Worm (Caenorhabditis elegans) whole organism, midembryonic: ENCODE measurements around the gene ugt-33.

ENCODE experiments used
- T22C8.4 ChIP-seq: fragments of 200-800 bp; sonication (Bioruptor generic); IDR thresholded peaks from 2 replicates; pipeline ENCODE4 v1.3.6; 2022; ENCODE audit warnings: missing genetic modification characterization, missing compliant biosample characterization
- cog-1 ChIP-seq: sonication (generic microtip); optimal IDR thresholded peaks from 2 replicates; lab custom pipeline; 2016; ENCODE audit warnings: missing genetic modification characterization, missing compliant biosample characterization
- flt-1 ChIP-seq: fragments of 200-800 bp; sonication (Bioruptor generic); IDR thresholded peaks from 2 replicates; pipeline ENCODE4 v1.3.6; 2022; ENCODE audit warnings: missing genetic modification characterization, missing compliant biosample characterization
- klf-2 ChIP-seq: fragments of 200-800 bp; sonication (Bioruptor generic); conservative IDR thresholded peaks from 2 replicates; pipeline ENCODE4 v1.3.6; 2022; ENCODE audit warnings: missing genetic modification reagents, missing genetic modification characterization, missing compliant biosample characterization
- med-1 ChIP-seq: sonication (generic microtip); optimal IDR thresholded peaks from 2 replicates; lab custom pipeline; 2017; ENCODE audit warnings: missing genetic modification characterization, mild to moderate bottlenecking, missing compliant biosample characterization, antibody characterized with exemption, missing genetic modification reagents; ENCODE audit not compliant: insufficient read depth
- ref-1 ChIP-seq: fragments of 200-800 bp; sonication (Bioruptor generic); conservative IDR thresholded peaks from 2 replicates; pipeline ENCODE4 v1.3.6; 2022; ENCODE audit warnings: missing genetic modification reagents, missing genetic modification characterization, missing compliant biosample characterization
- tab-1 ChIP-seq: fragments of 200-800 bp; sonication (Bioruptor generic); IDR thresholded peaks from 2 replicates; pipeline ENCODE4 v1.3.6; 2022; ENCODE audit warnings: missing genetic modification characterization, missing compliant biosample characterization
- ztf-23 ChIP-seq: fragments of 200-800 bp; sonication (Bioruptor generic); IDR thresholded peaks from 2 replicates; pipeline ENCODE4 v1.3.6; 2022; ENCODE audit warnings: missing genetic modification reagents, missing genetic modification characterization, missing compliant biosample characterization
- ztf-29 ChIP-seq: fragments of 200-800 bp; sonication (Bioruptor generic); IDR thresholded peaks from 2 replicates; pipeline ENCODE4 v1.3.6; 2022; ENCODE audit warnings: missing genetic modification reagents, missing genetic modification characterization, missing compliant biosample characterization

Gene ugt-33

ce11 chrV:10503011-10503410 is 9.8 kb downstream of the ugt-33 start, which contains the start of gene C35A5.11:
Gene C35A5.11, minus strand, starts transcription at chrV:10503111.
- TF ChIP-seq ref-1 (GFP tag; lab: Robert Waterston, UW) (no peak), klf-2 (GFP tag; lab: Robert Waterston, UW) (no peak), ztf-23 (GFP tag; lab: Robert Waterston, UW) (no peak), tab-1 (no peak), cog-1 (tag; lab: Kevin White, UChicago) (no peak), flt-1 (GFP tag; lab: Robert Waterston, UW) (no peak)

- TF ChIP-seq ztf-29 (no peak), ref-1 (GFP tag; lab: Robert Waterston, UW) (no peak), flt-1 (GFP tag; lab: Robert Waterston, UW) (no peak), T22C8.4 (GFP tag; lab: Robert Waterston, UW) (no peak), klf-2 (GFP tag; lab: Robert Waterston, UW) (no peak), cog-1 (tag; lab: Kevin White, UChicago) (no peak), ztf-23 (GFP tag; lab: Robert Waterston, UW) (no peak), med-1 (no peak), tab-1 (no peak)
These were observed 10.7 kb downstream of the ugt-33 start, which contains the start of gene C35A5.10 for ce11 chrV:10503893-10504292. Gene C35A5.10, plus strand, starts transcription at chrV:10504193.

- no peak for TF ChIP-seq ztf-29
- no peak for TF ChIP-seq T22C8.4 (GFP tag; lab: Robert Waterston, UW)
- no peak for TF ChIP-seq ref-1 (GFP tag; lab: Robert Waterston, UW)
- no peak for TF ChIP-seq med-1
- TF ChIP-seq tab-1 = no peak
These were observed 12.3 kb downstream of the ugt-33 start, which contains the start of gene C35A5.5 for ce11 chrV:10505553-10505952. Gene C35A5.5, plus strand, starts transcription at chrV:10505853.

ce11 chrV:10508855-10509254 is 15.6 kb downstream of the ugt-33 start, which contains the start of gene C35A5.6:
Gene C35A5.6, plus strand, starts transcription at chrV:10509137.
- TF ChIP-seq flt-1 (GFP tag; lab: Robert Waterston, UW) (no peak), med-1 (no peak), klf-2 (GFP tag; lab: Robert Waterston, UW) (no peak), tab-1 (no peak), ztf-29 (no peak), ztf-23 (GFP tag; lab: Robert Waterston, UW) (no peak), ref-1 (GFP tag; lab: Robert Waterston, UW) (no peak), T22C8.4 (GFP tag; lab: Robert Waterston, UW) (no peak), cog-1 (tag; lab: Kevin White, UChicago) (no peak)

ce11 chrV:10514271-10514670 is 21.1 kb downstream of the ugt-33 start, which contains the start of gene dmsr-8:
Gene dmsr-8, minus strand, starts transcription at chrV:10514371.
- TF ChIP-seq ztf-23 (GFP tag; lab: Robert Waterston, UW) = no peak
- no peak for TF ChIP-seq T22C8.4 (GFP tag; lab: Robert Waterston, UW)
- no peak for TF ChIP-seq ref-1 (GFP tag; lab: Robert Waterston, UW)
- TF ChIP-seq flt-1 (GFP tag; lab: Robert Waterston, UW) = no peak
- no peak for TF ChIP-seq klf-2 (GFP tag; lab: Robert Waterston, UW)
- no peak for TF ChIP-seq ztf-29
- no peak for TF ChIP-seq tab-1
- TF ChIP-seq med-1 = no peak

ce11 chrV:10516702-10517101 is 23.5 kb downstream of the ugt-33 start:
- TF ChIP-seq flt-1 (GFP tag; lab: Robert Waterston, UW) (no peak), cog-1 (tag; lab: Kevin White, UChicago) (no peak), ztf-23 (GFP tag; lab: Robert Waterston, UW) (no peak), T22C8.4 (GFP tag; lab: Robert Waterston, UW) (no peak), med-1 (no peak), ref-1 (GFP tag; lab: Robert Waterston, UW) (no peak), ztf-29 (no peak), tab-1 (no peak), klf-2 (GFP tag; lab: Robert Waterston, UW) (no peak)

- no peak for TF ChIP-seq ztf-29
- 0 out of 2 replicates have a peak, but pooled peaks have one; percentile 27 for TF ChIP-seq klf-2 (GFP tag; lab: Robert Waterston, UW)
- TF ChIP-seq cog-1 (tag; lab: Kevin White, UChicago) = peak; percentile 3
- peak; percentile 79; the same call in 1 of the 2 replicates for TF ChIP-seq flt-1 (GFP tag; lab: Robert Waterston, UW)
These were observed 32.7 kb downstream of the ugt-33 start, which contains the start of the genes C35A5.8 and hda-11 for ce11 chrV:10525902-10526301. Gene C35A5.8, minus strand, starts transcription at chrV:10525908. Gene hda-11, plus strand, starts transcription at chrV:10526184.

- TF ChIP-seq ztf-29 (no peak), tab-1 (no peak), klf-2 (GFP tag; lab: Robert Waterston, UW) (no peak), cog-1 (tag; lab: Kevin White, UChicago) (no peak), flt-1 (GFP tag; lab: Robert Waterston, UW) (no peak), T22C8.4 (GFP tag; lab: Robert Waterston, UW) (no peak), med-1 (no peak), ref-1 (GFP tag; lab: Robert Waterston, UW) (no peak), ztf-23 (GFP tag; lab: Robert Waterston, UW) (no peak)
These were observed 35.3 kb downstream of the ugt-33 start, which contains the start of gene F25D1.3 for ce11 chrV:10528500-10528899. Gene F25D1.3, plus strand, starts transcription at chrV:10528724.

- TF ChIP-seq ztf-23 (GFP tag; lab: Robert Waterston, UW) = no peak
- TF ChIP-seq ztf-29 = no peak
- no peak for TF ChIP-seq cog-1 (tag; lab: Kevin White, UChicago)
- no peak for TF ChIP-seq klf-2 (GFP tag; lab: Robert Waterston, UW)
- no peak for TF ChIP-seq ref-1 (GFP tag; lab: Robert Waterston, UW)
- TF ChIP-seq T22C8.4 (GFP tag; lab: Robert Waterston, UW) = no peak
- no peak for TF ChIP-seq flt-1 (GFP tag; lab: Robert Waterston, UW)
- TF ChIP-seq med-1 = no peak
- TF ChIP-seq tab-1 = no peak
These were observed 36.4 kb downstream of the ugt-33 start for ce11 chrV:10529600-10529999.

- TF ChIP-seq cog-1 (tag; lab: Kevin White, UChicago) (no peak), med-1 (no peak), flt-1 (GFP tag; lab: Robert Waterston, UW) (no peak), klf-2 (GFP tag; lab: Robert Waterston, UW) (no peak), tab-1 (no peak), T22C8.4 (GFP tag; lab: Robert Waterston, UW) (no peak), ztf-29 (no peak), ref-1 (GFP tag; lab: Robert Waterston, UW) (no peak), ztf-23 (GFP tag; lab: Robert Waterston, UW) (no peak)
These were observed 39.5 kb downstream of the ugt-33 start, which contains the start of gene txt-10 for ce11 chrV:10532725-10533124. Gene txt-10, minus strand, starts transcription at chrV:10532825.
